Worm (Caenorhabditis elegans): ENCODE results near the gene orc-5.

DNA sequence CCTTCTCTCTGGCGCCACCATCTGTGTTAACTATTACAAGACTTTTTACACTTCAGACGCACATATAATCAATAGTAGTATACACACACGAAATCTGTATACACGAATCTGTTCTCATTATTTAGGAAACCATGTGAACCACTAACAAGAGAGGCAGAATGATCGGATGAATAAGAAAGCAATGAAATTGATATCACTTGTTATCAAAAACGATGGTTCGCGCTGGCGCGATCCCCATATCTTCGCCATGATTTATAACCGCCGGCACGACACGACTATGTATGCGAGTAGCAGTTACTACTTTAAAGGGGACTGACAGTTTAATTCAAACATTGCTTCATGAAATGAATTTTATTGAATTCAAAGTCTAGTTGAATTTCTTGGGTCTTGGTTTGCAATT lies 47.0 kb upstream of the orc-5 start:
- no peak for TF ChIP-seq unc-62 (GFP tag; optimal IDR thresholded peaks at IDR 0.05)
- TF ChIP-seq ztf-11 (tag; optimal IDR thresholded peaks at IDR 0.05), result no peak
- no peak for TF ChIP-seq nhr-237 (tag; optimal IDR thresholded peaks at IDR 0.05)
- no peak for TF ChIP-seq unc-39 (tag; optimal IDR thresholded peaks at IDR 0.05)

All from whole organism, mixed stage, embryonic.